Worm (Caenorhabditis elegans): ENCODE results near the gene ttr-10.

The ttr-10 gene

ce11 chrV:7506207-7506606 is 47.5 kb downstream of the ttr-10 start:
- TF ChIP-seq nhr-21 (tag; optimal IDR thresholded peaks at IDR 0.05) = peak; percentile 10
- no peak for TF ChIP-seq gmeb-1 (tag; optimal IDR thresholded peaks at IDR 0.05)
- TF ChIP-seq sma-9 (GFP tag; optimal IDR thresholded peaks at IDR 0.05) = peak; percentile 34
- no peak for TF ChIP-seq sma-9 (tag; optimal IDR thresholded peaks at IDR 0.05)

ce11 chrV:7504271-7504670 is 49.5 kb downstream of the ttr-10 start, which contains the start of gene srh-229:
Gene srh-229, minus strand, starts transcription at chrV:7504371.
- TF ChIP-seq peb-1 (tag; optimal IDR thresholded peaks at IDR 0.05) (no peak), sem-4 (tag; optimal IDR thresholded peaks at IDR 0.05) (no peak), dmd-4 (tag; optimal IDR thresholded peaks at IDR 0.05) (no peak), lin-13 (GFP tag; optimal IDR thresholded peaks at IDR 0.05) (no peak), nhr-6 (tag; optimal IDR thresholded peaks at IDR 0.05) (no peak), lin-39 (tag; optimal IDR thresholded peaks at IDR 0.05) (no peak), egl-27 (tag; optimal IDR thresholded peaks at IDR 0.05) (no peak), R02D3.7 (tag; optimal IDR thresholded peaks at IDR 0.05) (no peak), mdl-1 (tag; optimal IDR thresholded peaks at IDR 0.05) (no peak), elt-1 (tag; optimal IDR thresholded peaks at IDR 0.05) (no peak), ceh-82 (tag; optimal IDR thresholded peaks at IDR 0.05) (no peak), nhr-25 (tag; optimal IDR thresholded peaks at IDR 0.05) (no peak), nhr-12 (tag; optimal IDR thresholded peaks at IDR 0.05) (no peak), snpc-4 (tag; optimal IDR thresholded peaks at IDR 0.05) (no peak)

Measured in whole organism, L2 larva.